Worm (Caenorhabditis elegans) whole organism, late embryonic: ENCODE data around the gene B0303.4.
A peak's percentile ranks its signal among the peaks of the same experiment; 100 is the strongest.

ENCODE experiments used
- C08G9.2 ChIP-seq: sonication (generic microtip); optimal IDR thresholded peaks from 2 replicates; lab custom pipeline; 2016; ENCODE audit warnings: mild to moderate bottlenecking, missing genetic modification characterization, moderate library complexity, missing compliant biosample characterization
- C38D4.7 ChIP-seq: fragments of 200-800 bp; sonication (Bioruptor generic); optimal IDR thresholded peaks from 2 replicates; lab custom pipeline; 2018; ENCODE audit warnings: mild to moderate bottlenecking, missing genetic modification characterization, moderate library complexity, missing compliant biosample characterization
- Y22D7AL.16 ChIP-seq: sonication (generic microtip); optimal IDR thresholded peaks from 2 replicates; lab custom pipeline; 2016; ENCODE audit warnings: missing genetic modification characterization, missing compliant biosample characterization
- ahr-1 ChIP-seq: sonication (generic microtip); optimal IDR thresholded peaks from 2 replicates; lab custom pipeline; 2016; ENCODE audit warnings: missing genetic modification characterization, missing compliant biosample characterization
- ceh-14 ChIP-seq: sonication (generic microtip); optimal IDR thresholded peaks from 2 replicates; lab custom pipeline; 2016; ENCODE audit warnings: missing genotype, missing genetic modification characterization, missing compliant biosample characterization
- ceh-2 ChIP-seq: sonication (generic microtip); optimal IDR thresholded peaks from 2 replicates; lab custom pipeline; 2016; ENCODE audit warnings: missing genotype, missing genetic modification characterization, missing compliant biosample characterization
- ceh-24 ChIP-seq: sonication (generic microtip); optimal IDR thresholded peaks from 2 replicates; lab custom pipeline; 2016; ENCODE audit warnings: mild to moderate bottlenecking, missing genetic modification characterization, missing compliant biosample characterization
- ceh-30 ChIP-seq: fragments of 150-350 bp; optimal IDR thresholded peaks from 2 replicates; lab custom pipeline; 2014; ENCODE audit warnings: missing biosample characterization, missing genetic modification characterization
- ceh-31 ChIP-seq: sonication (generic microtip); optimal IDR thresholded peaks from 2 replicates; lab custom pipeline; 2016; ENCODE audit warnings: missing genetic modification characterization, missing compliant biosample characterization
- ceh-34 ChIP-seq: sonication (generic microtip); optimal IDR thresholded peaks from 2 replicates; lab custom pipeline; 2016; ENCODE audit warnings: mild to moderate bottlenecking, missing genetic modification characterization, missing compliant biosample characterization
- ceh-48 ChIP-seq: sonication (generic microtip); optimal IDR thresholded peaks from 2 replicates; lab custom pipeline; 2016; ENCODE audit warnings: missing genetic modification characterization, inconsistent platforms, missing compliant biosample characterization
- dmd-4 ChIP-seq: sonication (generic microtip); optimal IDR thresholded peaks from 2 replicates; lab custom pipeline; 2016; ENCODE audit warnings: borderline replicate concordance, missing genetic modification characterization, missing compliant biosample characterization
- elt-4 ChIP-seq: sonication (generic microtip); optimal IDR thresholded peaks from 2 replicates; lab custom pipeline; 2016; ENCODE audit warnings: missing genetic modification characterization, missing compliant biosample characterization
- ets-4 ChIP-seq: sonication (generic microtip); optimal IDR thresholded peaks from 2 replicates; lab custom pipeline; 2016; ENCODE audit warnings: missing genetic modification characterization, missing compliant biosample characterization
- eyg-1 ChIP-seq: sonication (generic microtip); optimal IDR thresholded peaks from 2 replicates; lab custom pipeline; 2016; ENCODE audit warnings: missing genotype, missing genetic modification characterization, missing compliant biosample characterization
- fax-1 ChIP-seq: sonication (generic microtip); optimal IDR thresholded peaks from 2 replicates; lab custom pipeline; 2016; ENCODE audit warnings: missing genotype, missing genetic modification characterization, missing compliant biosample characterization
- fkh-10 ChIP-seq: fragments of 150-350 bp; optimal IDR thresholded peaks from 2 replicates; lab custom pipeline; 2014; ENCODE audit warnings: missing biosample characterization, missing genetic modification reagents, missing genetic modification characterization
- fkh-6 ChIP-seq: sonication (generic microtip); optimal IDR thresholded peaks from 2 replicates; lab custom pipeline; 2016; ENCODE audit warnings: missing genetic modification characterization, missing compliant biosample characterization
- gmeb-2 ChIP-seq: sonication (generic microtip); optimal IDR thresholded peaks from 2 replicates; lab custom pipeline; 2016; ENCODE audit warnings: missing genetic modification characterization, inconsistent platforms, missing compliant biosample characterization
- hlh-8 ChIP-seq: sonication (generic microtip); optimal IDR thresholded peaks from 2 replicates; lab custom pipeline; 2016; ENCODE audit warnings: missing genotype, missing genetic modification characterization, missing compliant biosample characterization
- lim-6 ChIP-seq: sonication (generic microtip); optimal IDR thresholded peaks from 2 replicates; lab custom pipeline; 2016; ENCODE audit warnings: missing genetic modification characterization, missing compliant biosample characterization
- lin-11 ChIP-seq: fragments of 200-800 bp; sonication (Bioruptor generic); optimal IDR thresholded peaks from 2 replicates; lab custom pipeline; 2018; ENCODE audit warnings: mild to moderate bottlenecking, missing genetic modification characterization, missing compliant biosample characterization
- madf-2 ChIP-seq: sonication (generic microtip); optimal IDR thresholded peaks from 2 replicates; lab custom pipeline; 2017; ENCODE audit warnings: missing genetic modification characterization, missing compliant biosample characterization
- mec-3 ChIP-seq: sonication (generic microtip); optimal IDR thresholded peaks from 2 replicates; lab custom pipeline; 2016; ENCODE audit warnings: borderline replicate concordance, missing genetic modification characterization, missing compliant biosample characterization
- nfya-1 ChIP-seq: sonication (generic microtip); optimal IDR thresholded peaks from 2 replicates; lab custom pipeline; 2017; ENCODE audit warnings: missing genetic modification characterization, mild to moderate bottlenecking, missing compliant biosample characterization, antibody characterized with exemption, moderate library complexity
- odd-2 ChIP-seq: sonication (generic microtip); optimal IDR thresholded peaks from 2 replicates; lab custom pipeline; 2017; ENCODE audit warnings: antibody characterized with exemption, mild to moderate bottlenecking, missing genetic modification characterization, missing compliant biosample characterization
- pag-3 ChIP-seq: sonication (generic microtip); optimal IDR thresholded peaks from 2 replicates; lab custom pipeline; 2016; ENCODE audit warnings: missing compliant biosample characterization, missing genetic modification characterization, borderline replicate concordance
- pat-9 ChIP-seq: fragments of 200-800 bp; sonication (Bioruptor generic); optimal IDR thresholded peaks from 2 replicates; lab custom pipeline; 2018; ENCODE audit warnings: mild to moderate bottlenecking, missing genetic modification characterization, moderate library complexity, missing compliant biosample characterization
- pha-4 ChIP-seq: fragments of 150-350 bp; optimal IDR thresholded peaks from 2 replicates; lab custom pipeline; 2018; ENCODE audit warnings: missing biosample characterization, missing genetic modification reagents, missing genetic modification characterization
- ref-2 ChIP-seq: sonication (generic microtip); optimal IDR thresholded peaks from 2 replicates; lab custom pipeline; 2016; ENCODE audit warnings: missing genetic modification characterization, missing compliant biosample characterization
- rnt-1 ChIP-seq: sonication (generic microtip); optimal IDR thresholded peaks from 2 replicates; lab custom pipeline; 2016; ENCODE audit warnings: missing genetic modification characterization, missing compliant biosample characterization
- sdc-2 ChIP-seq: sonication (generic microtip); optimal IDR thresholded peaks from 2 replicates; lab custom pipeline; 2016; ENCODE audit warnings: missing genotype, missing genetic modification characterization, missing compliant biosample characterization
- sox-2 ChIP-seq: fragments of 200-800 bp; sonication (Bioruptor generic); IDR thresholded peaks from 2 replicates; pipeline ENCODE4 v1.3.6; 2022; ENCODE audit warnings: missing genetic modification reagents, missing genetic modification characterization, missing compliant biosample characterization
- sox-4 ChIP-seq: sonication (generic microtip); optimal IDR thresholded peaks from 2 replicates; lab custom pipeline; 2017; ENCODE audit warnings: mild to moderate bottlenecking, missing genetic modification characterization, inconsistent platforms, missing compliant biosample characterization
- tbx-2 ChIP-seq: sonication (generic microtip); optimal IDR thresholded peaks from 2 replicates; lab custom pipeline; 2016; ENCODE audit warnings: missing genetic modification characterization, missing compliant biosample characterization
- tbx-7 ChIP-seq: sonication (generic microtip); optimal IDR thresholded peaks from 2 replicates; lab custom pipeline; 2016; ENCODE audit warnings: missing genotype, missing genetic modification characterization, missing compliant biosample characterization
- ttx-3 ChIP-seq: sonication (generic microtip); optimal IDR thresholded peaks from 2 replicates; lab custom pipeline; 2016; ENCODE audit warnings: missing genetic modification reagents, missing genetic modification characterization, missing compliant biosample characterization
- unc-42 ChIP-seq: sonication (generic microtip); optimal IDR thresholded peaks from 2 replicates; lab custom pipeline; 2016; ENCODE audit warnings: missing genotype, missing genetic modification characterization, missing compliant biosample characterization
- unc-55 ChIP-seq: sonication (generic microtip); optimal IDR thresholded peaks from 2 replicates; lab custom pipeline; 2017; ENCODE audit warnings: missing biosample characterization, missing genetic modification reagents, missing genetic modification characterization
- zip-5 ChIP-seq: sonication (generic microtip); optimal IDR thresholded peaks from 2 replicates; lab custom pipeline; 2016; ENCODE audit warnings: missing genetic modification characterization, missing compliant biosample characterization

The B0303.4 gene

DNA sequence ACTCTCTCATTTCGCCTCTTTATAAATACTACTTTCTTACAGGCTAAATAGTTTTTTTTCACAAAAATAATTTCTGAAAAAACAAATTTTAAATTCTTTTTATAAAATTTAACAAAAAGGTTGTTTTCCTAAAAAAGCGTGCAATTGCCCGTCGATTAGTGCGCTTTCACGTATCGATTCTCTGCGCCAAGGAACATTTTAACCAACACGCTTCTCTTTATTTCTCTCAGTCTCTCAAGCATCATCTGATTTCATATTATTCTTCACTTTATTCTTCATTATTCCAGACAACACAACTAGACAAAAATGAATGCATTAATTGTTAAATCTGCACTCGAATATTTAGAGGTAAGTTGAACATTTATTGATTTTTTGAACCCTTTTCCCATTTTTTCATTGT is at the start of gene B0303.4:
B0303.4 (plus strand) TSS at position 196 of the 400 bp plus-strand sequence.
- TF ChIP-seq pha-4 (tag; lab: Kevin White, UChicago) (no peak), ceh-31 (tag; lab: Kevin White, UChicago) (peak; percentile 37), zip-5 (tag; lab: Kevin White, UChicago) (no peak), ceh-48 (tag; lab: Kevin White, UChicago) (peak; percentile 68), ceh-14 (tag; lab: Kevin White, UChicago) (peak; percentile 5), nfya-1 (tag; lab: Kevin White, UChicago) (peak; percentile 35)

DNA sequence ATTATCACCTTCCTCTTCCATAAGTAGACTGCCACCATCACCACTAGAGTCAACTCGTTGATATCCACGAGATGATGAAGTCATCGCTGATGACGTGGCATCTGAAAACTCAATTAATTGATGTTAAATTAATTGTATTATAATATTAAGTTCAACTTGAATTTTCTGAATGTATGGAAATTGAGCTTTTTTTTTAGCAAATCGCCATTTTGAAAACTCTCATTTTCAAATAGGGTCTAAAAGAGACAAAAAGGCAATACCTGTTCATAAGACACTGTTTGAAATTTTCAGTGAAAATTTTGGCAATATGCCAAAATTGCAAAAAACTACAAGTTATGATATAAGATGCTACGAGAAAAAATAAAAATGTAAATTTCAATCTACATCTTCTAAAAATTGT is 46.0 kb upstream of the B0303.4 start, which contains the start of gene twk-7:
twk-7 (minus strand) TSS at position 101 of the 400 bp plus-strand sequence.
- TF ChIP-seq madf-2 (tag; lab: Kevin White, UChicago) = no peak
- no peak for TF ChIP-seq unc-55
- no peak for TF ChIP-seq ceh-30 (tag; lab: Kevin White, UChicago)
- no peak for TF ChIP-seq fkh-10 (GFP tag; lab: Kevin White, UChicago)
- TF ChIP-seq lin-11 (tag; lab: Kevin White, UChicago) = no peak
- no peak for TF ChIP-seq ref-2 (tag; lab: Kevin White, UChicago)
- no peak for TF ChIP-seq Y22D7AL.16 (tag; lab: Kevin White, UChicago)
- TF ChIP-seq pat-9 (tag; lab: Kevin White, UChicago) = no peak
- TF ChIP-seq ceh-48 (tag; lab: Kevin White, UChicago) = no peak
- TF ChIP-seq odd-2 (tag; lab: Kevin White, UChicago) = no peak
- no peak for TF ChIP-seq unc-42
- TF ChIP-seq fax-1 = no peak
- no peak for TF ChIP-seq C08G9.2 (tag; lab: Kevin White, UChicago)

DNA sequence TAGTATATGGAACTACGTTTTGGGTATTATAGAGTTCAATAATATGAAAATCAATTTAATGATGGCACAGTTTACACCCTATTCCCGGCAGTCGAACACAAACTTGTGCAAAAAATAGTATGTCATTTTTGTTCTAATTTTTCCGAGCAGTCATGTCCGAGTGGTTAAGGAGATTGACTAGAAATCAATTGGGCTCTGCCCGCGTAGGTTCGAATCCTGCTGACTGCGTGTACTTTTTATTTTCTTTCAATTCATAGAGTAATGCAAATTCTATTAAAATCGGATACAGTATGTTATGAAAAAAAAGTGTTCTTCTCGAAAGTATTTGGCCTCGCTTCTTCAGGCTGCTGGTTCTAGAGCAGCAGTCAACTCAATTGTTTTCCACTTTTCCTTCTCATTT is 43.6 kb upstream of the B0303.4 start:
- TF ChIP-seq ceh-30 (tag; lab: Kevin White, UChicago) (no peak), sox-2 (GFP tag; lab: Robert Waterston, UW) (no peak), eyg-1 (tag; lab: Kevin White, UChicago) (no peak), tbx-7 (tag; lab: Kevin White, UChicago) (no peak), elt-4 (no peak), rnt-1 (tag; lab: Kevin White, UChicago) (no peak), ttx-3 (tag; lab: Kevin White, UChicago) (no peak), unc-55 (no peak), lin-11 (tag; lab: Kevin White, UChicago) (no peak), unc-42 (no peak), lim-6 (tag; lab: Kevin White, UChicago) (no peak)

DNA sequence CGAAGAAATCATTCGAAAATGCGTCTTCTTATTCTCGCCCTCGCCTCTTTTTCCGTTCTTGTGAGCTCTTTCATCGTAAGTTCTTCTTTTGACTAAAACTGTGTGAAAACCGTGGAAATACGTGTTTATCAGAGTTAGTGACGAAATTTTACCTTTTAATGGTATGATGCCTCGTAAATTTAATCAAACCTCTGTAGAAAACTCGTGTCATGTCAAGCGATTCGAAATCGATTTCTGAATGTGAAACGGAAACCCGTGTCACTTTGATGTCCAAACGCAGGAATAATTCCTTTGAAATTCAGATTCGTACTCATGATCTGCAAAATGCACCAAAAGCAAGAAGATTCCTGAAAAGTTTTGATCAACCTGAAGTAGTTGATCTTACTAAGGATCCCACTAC is 41.1 kb upstream of the B0303.4 start, which contains the start of gene F22B7.3:
F22B7.3 (plus strand) TSS at position 301 of the 400 bp plus-strand sequence.
- TF ChIP-seq rnt-1 (tag; lab: Kevin White, UChicago) = no peak
- TF ChIP-seq eyg-1 (tag; lab: Kevin White, UChicago) = no peak
- TF ChIP-seq ahr-1 = no peak
- no peak for TF ChIP-seq zip-5 (tag; lab: Kevin White, UChicago)
- no peak for TF ChIP-seq nfya-1 (tag; lab: Kevin White, UChicago)
- no peak for TF ChIP-seq ceh-24
- no peak for TF ChIP-seq C38D4.7 (GFP tag; lab: Kevin White, UChicago)
- no peak for TF ChIP-seq tbx-2
- TF ChIP-seq ceh-34 (tag; lab: Kevin White, UChicago) = no peak
- no peak for TF ChIP-seq hlh-8 (tag; lab: Kevin White, UChicago)
- TF ChIP-seq ceh-2 (tag; lab: Kevin White, UChicago) = no peak
- TF ChIP-seq mec-3 = no peak

DNA sequence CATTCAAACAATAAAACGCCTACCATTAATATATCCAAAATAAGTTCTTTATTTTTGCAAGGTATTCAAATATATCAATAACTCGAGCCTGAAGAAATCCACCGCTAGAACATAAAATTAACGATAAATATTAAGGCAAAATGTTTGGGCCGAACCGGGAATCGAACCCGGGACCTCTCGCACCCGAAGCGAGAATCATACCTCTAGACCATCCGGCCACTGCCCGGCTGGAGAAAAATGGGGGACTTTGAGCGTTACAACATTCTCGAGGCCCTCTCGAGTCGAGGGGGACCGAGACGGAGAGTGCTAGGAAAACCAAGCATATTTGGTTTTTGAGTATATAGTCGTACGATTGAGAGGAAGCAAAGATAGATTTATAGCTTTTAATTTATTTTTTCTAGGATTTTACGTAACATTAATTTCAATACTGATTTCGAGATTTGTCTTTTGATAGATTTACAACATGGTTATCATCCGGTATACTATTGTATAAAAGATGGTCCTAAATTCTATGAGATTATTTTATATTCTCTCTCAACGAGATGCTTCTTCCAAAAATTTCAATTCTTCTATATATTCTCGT is 39.3 kb upstream of the B0303.4 start, which contains the start of gene flp-23:
flp-23 (plus strand) TSS at position 533 of the 583 bp plus-strand sequence.
- peak; percentile 27 for TF ChIP-seq Y22D7AL.16 (tag; lab: Kevin White, UChicago)
- peak; percentile 66 for TF ChIP-seq sox-4 (tag; lab: Kevin White, UChicago)
- peak; percentile 68 for TF ChIP-seq fkh-6
- no peak for TF ChIP-seq ahr-1
- no peak for TF ChIP-seq mec-3
- peak; percentile 53 for TF ChIP-seq zip-5 (tag; lab: Kevin White, UChicago)
- peak; percentile 54 for TF ChIP-seq eyg-1 (tag; lab: Kevin White, UChicago)
- TF ChIP-seq gmeb-2 = peak; percentile 78
- TF ChIP-seq pat-9 (tag; lab: Kevin White, UChicago) = peak; percentile 44
- TF ChIP-seq pag-3 (tag; lab: Kevin White, UChicago) = no peak
- TF ChIP-seq rnt-1 (tag; lab: Kevin White, UChicago) = peak; percentile 33
- peak; percentile 58 for TF ChIP-seq ref-2 (tag; lab: Kevin White, UChicago)
- TF ChIP-seq madf-2 (tag; lab: Kevin White, UChicago) = peak; percentile 59
- TF ChIP-seq C38D4.7 (GFP tag; lab: Kevin White, UChicago) = peak; percentile 54
- TF ChIP-seq unc-42 = no peak
- peak; percentile 66 for TF ChIP-seq lin-11 (tag; lab: Kevin White, UChicago)
- TF ChIP-seq lim-6 (tag; lab: Kevin White, UChicago) = no peak
- peak; percentile 54 for TF ChIP-seq dmd-4 (tag; lab: Kevin White, UChicago)
- TF ChIP-seq tbx-7 (tag; lab: Kevin White, UChicago) = peak; percentile 16
- peak; percentile 6 for TF ChIP-seq ets-4 (tag; lab: Kevin White, UChicago)
- TF ChIP-seq ceh-2 (tag; lab: Kevin White, UChicago) = peak; percentile 41
- TF ChIP-seq sdc-2 = peak; percentile 53
